Fruit fly (Drosophila melanogaster) Kc167 (cell line): Measurements from ENCODE around the gene CG31126.

ENCODE experiments used
- Sin3A ChIP-seq: fragments of >200 bp; optimal IDR thresholded peaks from 2 replicates; lab custom pipeline; 2018; ENCODE audit warnings: missing external identifiers
- h ChIP-seq: fragments of >200 bp; optimal IDR thresholded peaks from 3 replicates; lab custom pipeline; 2018; ENCODE audit warnings: missing external identifiers

dm6 chr3R:24620569-24620968 is 38.9 kb upstream of the CG31126 start:
- TF ChIP-seq Sin3A (lab: Kevin White, UChicago) (no peak), h (lab: Kevin White, UChicago) (no peak)
